Worm (Caenorhabditis elegans) whole organism, L4/young adult: Measurements from ENCODE around the gene unc-58.

Source experiments
- dao-5 ChIP-seq: sonication (generic microtip); optimal IDR thresholded peaks from 2 replicates; lab custom pipeline; 2016; ENCODE audit warnings: missing genotype, missing genetic modification characterization, moderate library complexity, missing compliant biosample characterization
- him-1 ChIP-seq: sonication (generic microtip); optimal IDR thresholded peaks from 2 replicates; lab custom pipeline; 2016; ENCODE audit warnings: missing genotype, missing genetic modification reagents, missing genetic modification characterization, missing compliant biosample characterization

- TF ChIP-seq him-1 (tag; lab: Kevin White, UChicago) (no peak), dao-5 (tag; lab: Kevin White, UChicago) (no peak)
Measured at ce11 chrX:10076334-10076733, 56.6 kb downstream of the unc-58 start.
